Worm (Caenorhabditis elegans): ENCODE measurements around the gene F14F9.3.

DNA sequence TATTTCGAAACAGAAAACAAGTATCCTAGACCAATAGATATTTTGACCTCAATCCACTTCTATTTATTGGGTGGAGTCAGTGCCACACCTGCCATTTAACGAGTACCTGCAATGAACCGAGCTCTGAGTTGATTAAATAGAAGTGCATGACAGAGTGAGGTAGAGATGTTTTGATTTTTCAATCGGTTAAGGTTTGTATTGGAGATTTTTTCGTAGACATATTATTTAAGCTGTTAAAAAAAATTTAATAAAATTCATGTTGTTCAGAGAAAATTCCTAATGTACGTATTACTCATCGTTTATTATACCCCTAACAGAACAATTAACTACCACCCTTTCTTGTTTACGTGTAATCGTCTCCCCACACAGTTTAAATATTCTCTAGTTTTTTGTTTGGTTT lies 17.5 kb downstream of the F14F9.3 start, which contains the start of gene srx-38:
- no peak for TF ChIP-seq him-1 (tag; optimal IDR thresholded peaks at IDR 0.05)
- TF ChIP-seq dao-5 (tag; optimal IDR thresholded peaks at IDR 0.05), result no peak
